Worm (Caenorhabditis elegans) whole organism, L4 larva: ENCODE results near the gene nspg-7.2.
A peak's percentile ranks its signal among the peaks of the same experiment; 100 is the strongest.

ENCODE experiments used
- F10B5.3 ChIP-seq: sonication (generic microtip); optimal IDR thresholded peaks from 2 replicates; lab custom pipeline; 2016; ENCODE audit warnings: mild to moderate bottlenecking, missing genetic modification characterization, missing compliant biosample characterization
- F26F4.8 ChIP-seq: fragments of 200-800 bp; sonication (Bioruptor generic); conservative IDR thresholded peaks from 2 replicates; pipeline ENCODE4 v1.3.6; 2022; ENCODE audit warnings: missing genetic modification characterization, missing compliant biosample characterization
- Y48G9A.11 ChIP-seq: fragments of 200-800 bp; sonication (Bioruptor generic); IDR thresholded peaks from 2 replicates; pipeline ENCODE4 v1.3.6; 2022; ENCODE audit warnings: missing genetic modification reagents, missing genetic modification characterization, missing compliant biosample characterization
- ZK546.5 ChIP-seq, 2 experiments: sonication (generic microtip); optimal IDR thresholded peaks; 2 replicates each; lab custom pipeline; 2017; ENCODE audit warnings: missing biosample characterization in 2 of 2, missing genetic modification characterization in 2 of 2
- ceh-28 ChIP-seq: fragments of 150-350 bp; optimal IDR thresholded peaks from 2 replicates; lab custom pipeline; 2014; ENCODE audit warnings: missing biosample characterization, missing genetic modification reagents, missing genetic modification characterization
- ceh-62 ChIP-seq: sonication (generic microtip); optimal IDR thresholded peaks from 2 replicates; lab custom pipeline; 2017; ENCODE audit warnings: missing biosample characterization, missing genetic modification characterization
- ceh-82 ChIP-seq: sonication (generic microtip); optimal IDR thresholded peaks from 2 replicates; lab custom pipeline; 2017; ENCODE audit warnings: missing biosample characterization, missing genetic modification characterization
- cey-2 ChIP-seq: sonication (generic microtip); optimal IDR thresholded peaks from 3 replicates; lab custom pipeline; 2017; ENCODE audit warnings: missing genetic modification characterization, mild to moderate bottlenecking, missing compliant biosample characterization, antibody characterized with exemption, borderline replicate concordance; ENCODE audit not compliant: insufficient read depth
- dpl-1 ChIP-seq: fragments of 150-350 bp; optimal IDR thresholded peaks from 2 replicates; lab custom pipeline; 2014; ENCODE audit warnings: missing biosample characterization, missing genetic modification reagents, missing genetic modification characterization
- dve-1 ChIP-seq: sonication (generic microtip); optimal IDR thresholded peaks from 2 replicates; lab custom pipeline; 2017; ENCODE audit warnings: antibody characterized with exemption, mild to moderate bottlenecking, missing genetic modification characterization, missing compliant biosample characterization; ENCODE audit not compliant: insufficient read depth
- hlh-11 ChIP-seq: fragments of 200-800 bp; sonication (Bioruptor generic); optimal IDR thresholded peaks from 2 replicates; lab custom pipeline; 2018; ENCODE audit warnings: mild to moderate bottlenecking, missing genetic modification characterization, missing compliant biosample characterization
- hlh-30 ChIP-seq: sonication (generic microtip); optimal IDR thresholded peaks from 2 replicates; lab custom pipeline; 2017; ENCODE audit warnings: antibody characterized with exemption, mild to moderate bottlenecking, missing genetic modification characterization, missing compliant biosample characterization; ENCODE audit not compliant: insufficient read depth
- hmg-1.1 ChIP-seq: fragments of 200-800 bp; sonication (Bioruptor generic); IDR thresholded peaks from 2 replicates; pipeline ENCODE4 v1.3.6; 2022; ENCODE audit warnings: missing genetic modification reagents, missing genetic modification characterization, missing compliant biosample characterization
- lin-1 ChIP-seq: fragments of 200-800 bp; sonication (Bioruptor generic); IDR thresholded peaks from 2 replicates; pipeline ENCODE4 v1.3.6; 2022; ENCODE audit warnings: missing genetic modification reagents, missing genetic modification characterization, missing compliant biosample characterization
- lin-29 ChIP-seq: fragments of 200-800 bp; sonication (Bioruptor generic); IDR thresholded peaks from 2 replicates; pipeline ENCODE4 v1.3.6; 2022; ENCODE audit warnings: missing genetic modification reagents, missing genetic modification characterization, missing compliant biosample characterization
- lir-3 ChIP-seq: sonication (generic microtip); optimal IDR thresholded peaks from 2 replicates; lab custom pipeline; 2016; ENCODE audit warnings: mild to moderate bottlenecking, missing genetic modification characterization, missing compliant biosample characterization
- lsy-2 ChIP-seq, 2 experiments: fragments of 150-350 bp in 1 of 2; sonication (generic microtip) in 1 of 2; optimal IDR thresholded peaks; 2 replicates each; lab custom pipeline; 2014 to 2017; ENCODE audit warnings: missing biosample characterization in 2 of 2, missing genetic modification characterization in 2 of 2
- madf-5 ChIP-seq, 2 experiments: fragments of 200-800 bp; sonication (Bioruptor generic); IDR thresholded peaks; 2 replicates each; pipeline ENCODE4 v1.3.6; 2022; ENCODE audit warnings: missing compliant biosample characterization in 2 of 2, missing genetic modification characterization in 2 of 2
- madf-9 ChIP-seq: fragments of 200-800 bp; sonication (Bioruptor generic); conservative IDR thresholded peaks from 2 replicates; pipeline ENCODE4 v1.3.6; 2022; ENCODE audit warnings: missing genetic modification reagents, missing genetic modification characterization, missing compliant biosample characterization
- mdl-1 ChIP-seq, 2 experiments: fragments of 150-350 bp in 1 of 2; sonication (generic microtip) in 1 of 2; optimal IDR thresholded peaks; 2 replicates each; lab custom pipeline; 2014 to 2017; ENCODE audit warnings: missing biosample characterization in 2 of 2, missing genetic modification characterization in 2 of 2
- mep-1 ChIP-seq: fragments of 150-350 bp; sonication (generic microtip); optimal IDR thresholded peaks from 3 replicates; lab custom pipeline; 2014; ENCODE audit warnings: missing biosample characterization, missing genetic modification characterization
- mes-2 ChIP-seq: sonication (generic microtip); optimal IDR thresholded peaks from 2 replicates; lab custom pipeline; 2016; ENCODE audit warnings: missing genotype, mild to moderate bottlenecking, missing genetic modification characterization, missing compliant biosample characterization; ENCODE audit not compliant: poor library complexity, severe bottlenecking
- nhr-102 ChIP-seq: sonication (generic microtip); optimal IDR thresholded peaks from 2 replicates; lab custom pipeline; 2016; ENCODE audit warnings: mild to moderate bottlenecking, missing genetic modification characterization, moderate library complexity, missing compliant biosample characterization
- nhr-11 ChIP-seq: fragments of 150-350 bp; optimal IDR thresholded peaks from 2 replicates; lab custom pipeline; 2014; ENCODE audit warnings: missing biosample characterization, missing genetic modification characterization
- nhr-237 ChIP-seq: sonication (generic microtip); optimal IDR thresholded peaks from 2 replicates; lab custom pipeline; 2017; ENCODE audit warnings: missing biosample characterization, missing genetic modification characterization
- nhr-28 ChIP-seq: fragments of 150-350 bp; optimal IDR thresholded peaks from 2 replicates; lab custom pipeline; 2014; ENCODE audit warnings: missing biosample characterization, missing genetic modification characterization
- nhr-41 ChIP-seq: fragments of 200-800 bp; sonication (Bioruptor generic); IDR thresholded peaks from 2 replicates; pipeline ENCODE4 v1.3.6; 2022; ENCODE audit warnings: missing genetic modification reagents, missing genetic modification characterization, missing compliant biosample characterization
- nhr-42 ChIP-seq: fragments of 200-800 bp; sonication (Bioruptor generic); IDR thresholded peaks from 2 replicates; pipeline ENCODE4 v1.3.6; 2022; ENCODE audit warnings: missing genetic modification characterization, missing compliant biosample characterization
- nhr-48 ChIP-seq: sonication (generic microtip); optimal IDR thresholded peaks from 2 replicates; lab custom pipeline; 2016; ENCODE audit warnings: mild to moderate bottlenecking, missing genetic modification characterization, missing compliant biosample characterization
- nhr-77 ChIP-seq: fragments of 150-350 bp; optimal IDR thresholded peaks from 2 replicates; lab custom pipeline; 2014; ENCODE audit warnings: missing biosample characterization, missing genetic modification characterization
- pha-4 ChIP-seq, 2 experiments: fragments of 150-350 bp in 1 of 2; fragments of 200-800 bp in 1 of 2; sonication (Bioruptor generic) in 1 of 2; IDR thresholded peaks in 1 of 2; optimal IDR thresholded peaks in 1 of 2; 2 replicates each; pipeline versions ENCODE4 v1.3.6 to Lab custom; 2014 to 2022; ENCODE audit warnings: missing genetic modification characterization in 2 of 2, missing genetic modification reagents in 2 of 2, missing biosample characterization in 1 of 2, missing compliant biosample characterization in 1 of 2
- skn-1 ChIP-seq: fragments of 150-350 bp; optimal IDR thresholded peaks from 2 replicates; lab custom pipeline; 2014; ENCODE audit warnings: missing biosample characterization, missing genetic modification characterization
- tag-97 ChIP-seq: fragments of 200-800 bp; sonication (Bioruptor generic); IDR thresholded peaks from 2 replicates; pipeline ENCODE4 v1.3.6; 2022; ENCODE audit warnings: missing genetic modification characterization, missing compliant biosample characterization
- unc-62 ChIP-seq, 3 experiments: fragments of 150-350 bp in 1 of 3; sonication (generic microtip); optimal IDR thresholded peaks in 2 of 3; peaks in 1 of 3; 1 replicate in 1 of 3; 2 replicates in 2 of 3; lab custom pipeline; 2014 to 2017; ENCODE audit warnings: missing biosample characterization in 3 of 3, missing genetic modification characterization in 3 of 3, missing genetic modification reagents in 3 of 3, missing genotype in 1 of 3
- vab-7 ChIP-seq: fragments of 200-800 bp; sonication (Bioruptor generic); IDR thresholded peaks from 2 replicates; pipeline ENCODE4 v1.3.6; 2022; ENCODE audit warnings: missing genetic modification reagents, missing genetic modification characterization, missing compliant biosample characterization
- zag-1 ChIP-seq: fragments of 150-350 bp; optimal IDR thresholded peaks from 2 replicates; lab custom pipeline; 2014; ENCODE audit warnings: missing biosample characterization, missing genetic modification characterization
- zfp-2 ChIP-seq: sonication (generic microtip); optimal IDR thresholded peaks from 2 replicates; lab custom pipeline; 2016; ENCODE audit warnings: mild to moderate bottlenecking, missing genetic modification characterization, missing compliant biosample characterization
- zip-11 ChIP-seq: fragments of 200-800 bp; sonication (Bioruptor generic); IDR thresholded peaks from 2 replicates; pipeline ENCODE4 v1.3.6; 2022; ENCODE audit warnings: missing genetic modification characterization, missing compliant biosample characterization
- zip-2 ChIP-seq: fragments of 150-350 bp; optimal IDR thresholded peaks from 2 replicates; lab custom pipeline; 2014; ENCODE audit warnings: missing biosample characterization, missing genetic modification characterization
- ztf-11 ChIP-seq: fragments of 150-350 bp; optimal IDR thresholded peaks from 2 replicates; lab custom pipeline; 2014; ENCODE audit warnings: missing biosample characterization, missing genetic modification characterization

nspg-7.2 gene

ce11 chrIII:3279304-3279703 is 21.1 kb upstream of the nspg-7.2 start (continued):
- peak in 1 of 2 experiments; percentile 49 for TF ChIP-seq mdl-1 (tag; optimal IDR thresholded peaks at IDR 0.05; lab: Kevin White, UChicago)
- no peak for TF ChIP-seq madf-9 (GFP tag; lab: Robert Waterston, UW)
- peak; percentile 22 for TF ChIP-seq nhr-102 (tag; lab: Kevin White, UChicago)
- no peak for TF ChIP-seq ceh-82
- TF ChIP-seq dpl-1 (GFP tag; lab: Kevin White, UChicago): peak; percentile 59
- peak; percentile 31 for TF ChIP-seq nhr-48 (tag; lab: Kevin White, UChicago)
- no peak for TF ChIP-seq tag-97 (GFP tag; lab: Robert Waterston, UW)
- no peak for TF ChIP-seq lir-3
- no peak for TF ChIP-seq nhr-42
- TF ChIP-seq nhr-237: no peak
- no peak for TF ChIP-seq zfp-2 (tag; lab: Kevin White, UChicago)
- no peak for TF ChIP-seq zip-2 (tag; lab: Kevin White, UChicago)
- TF ChIP-seq F10B5.3 (tag; lab: Kevin White, UChicago): no peak
- TF ChIP-seq ztf-11: no peak
- TF ChIP-seq lin-1: no peak
- no peak for TF ChIP-seq ceh-62 (tag; lab: Kevin White, UChicago)
- TF ChIP-seq madf-5 (GFP tag; IDR thresholded peaks at IDR 0.05; lab: Robert Waterston, UW): no peak
- 0 out of 2 replicates have a peak, but pooled peaks have one; percentile 23 for TF ChIP-seq lin-29 (GFP tag; lab: Robert Waterston, UW)
- no peak for TF ChIP-seq zip-11 (GFP tag; lab: Robert Waterston, UW)
- no peak for TF ChIP-seq Y48G9A.11 (GFP tag; lab: Robert Waterston, UW)
- peak; percentile 70 for TF ChIP-seq pha-4 (GFP tag; IDR thresholded peaks at IDR 0.05; lab: Robert Waterston, UW)
- no peak for TF ChIP-seq pha-4 (tag; optimal IDR thresholded peaks at IDR 0.05; lab: Kevin White, UChicago)
- TF ChIP-seq, all 104 proteins: peak for 31

DNA sequence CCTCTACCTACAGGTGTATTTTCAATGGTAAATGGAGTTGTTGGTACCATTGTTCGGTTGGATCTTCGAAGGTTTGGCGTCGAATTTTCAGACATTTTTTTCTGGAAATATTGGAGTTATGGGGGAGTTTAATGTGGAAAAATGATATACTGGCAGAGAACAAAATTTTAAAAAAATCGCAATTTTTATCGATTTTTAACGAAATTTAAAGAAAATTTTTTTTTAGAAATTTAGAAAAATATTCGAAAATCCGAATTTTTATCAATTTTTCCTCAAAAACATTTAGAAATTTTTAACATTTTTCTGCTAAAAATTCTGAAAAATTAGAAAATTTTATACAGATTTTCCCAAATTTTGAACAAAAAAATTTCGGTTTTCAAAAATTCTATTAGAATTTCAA is 20.4 kb upstream of the nspg-7.2 start, which contains the start of gene Y53G8AM.8:
Y53G8AM.8 (minus strand) TSS at position 101 of the 400 bp plus-strand sequence.
- TF ChIP-seq cey-2 (tag; lab: Kevin White, UChicago): no peak
- no peak for TF ChIP-seq ceh-28
- no peak for TF ChIP-seq nhr-102 (tag; lab: Kevin White, UChicago)
- no peak for TF ChIP-seq skn-1 (tag; lab: Kevin White, UChicago)
- TF ChIP-seq ZK546.5 (tag; optimal IDR thresholded peaks at IDR 0.05; lab: Kevin White, UChicago): no peak
- no peak for TF ChIP-seq vab-7 (GFP tag; lab: Robert Waterston, UW)
- no peak for TF ChIP-seq ztf-11
- no peak for TF ChIP-seq nhr-41

- TF ChIP-seq nhr-11 (tag; lab: Kevin White, UChicago): peak; percentile 28
- TF ChIP-seq hlh-30: peak; percentile 90
- no peak for TF ChIP-seq nhr-77
- no peak for TF ChIP-seq ztf-11
- no peak for TF ChIP-seq mdl-1 (tag; optimal IDR thresholded peaks at IDR 0.05; lab: Kevin White, UChicago)
- no peak for TF ChIP-seq zag-1 (tag; lab: Kevin White, UChicago)
- TF ChIP-seq lsy-2 (tag; optimal IDR thresholded peaks at IDR 0.05; lab: Kevin White, UChicago): peak in 1 of 2 experiments; percentile 58
- TF ChIP-seq mep-1 (tag; lab: Kevin White, UChicago): peak; percentile 50
- TF ChIP-seq F26F4.8: no peak
- TF ChIP-seq nhr-28 (tag; lab: Kevin White, UChicago): peak; percentile 60
- peak; percentile 5 for TF ChIP-seq dve-1 (tag; lab: Kevin White, UChicago)
- TF ChIP-seq hlh-11: peak; percentile 37
- 0 out of 2 replicates have a peak, but pooled peaks have one; percentile 25 for TF ChIP-seq hmg-1.1 (GFP tag; lab: Robert Waterston, UW)
- peak in 1 of 2 experiments; percentile 98 for TF ChIP-seq unc-62 (GFP tag; optimal IDR thresholded peaks at IDR 0.05 in 1 of 2; lab: Kevin White, UChicago)
- no peak for TF ChIP-seq unc-62 (tag; optimal IDR thresholded peaks at IDR 0.05; lab: Kevin White, UChicago)
- TF ChIP-seq mes-2 (tag; lab: Kevin White, UChicago): peak; percentile 40
- TF ChIP-seq, all 104 proteins: peak for 10
These were observed 14.9 kb upstream of the nspg-7.2 start for ce11 chrIII:3273141-3273540.
